Fruit fly (Drosophila melanogaster): Measurements from ENCODE around the gene bcd.
A peak's percentile ranks its signal among the peaks of the same experiment; 100 is the strongest.

bcd gene

DNA sequence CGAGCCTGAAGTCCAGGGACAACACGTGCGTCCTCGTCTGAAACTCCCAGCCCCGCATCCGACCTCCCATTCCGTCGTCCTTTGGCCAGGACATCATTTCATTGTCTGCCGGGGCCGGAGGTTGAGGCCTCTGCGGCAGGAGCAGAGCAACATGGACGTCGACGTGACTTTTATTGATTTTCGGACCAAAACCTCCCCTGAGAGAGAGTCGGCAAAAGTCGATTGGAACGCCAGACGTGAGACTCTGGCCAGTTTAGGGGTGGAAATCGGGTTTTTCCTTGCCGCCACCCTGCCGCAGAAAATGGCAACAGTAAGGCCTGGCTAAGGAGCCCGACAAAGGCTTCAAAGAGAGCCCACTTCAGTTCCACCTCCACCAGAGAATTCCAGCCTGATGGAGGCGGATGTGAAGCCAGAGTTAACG, 6.9 kb upstream of the bcd start (continued):
- TF ChIP-seq cad (GFP tag; optimal IDR thresholded peaks at IDR 0.05) (no peak), tll (GFP tag; optimal IDR thresholded peaks at IDR 0.05) (peak in 1 of 2 experiments; percentile 36), Hr39 (optimal IDR thresholded peaks at IDR 0.05) (no peak), cas (GFP tag; IDR thresholded peaks at IDR 0.05) (no peak), TFAM (GFP tag; optimal IDR thresholded peaks at IDR 0.05) (no peak), ac (GFP tag; optimal IDR thresholded peaks at IDR 0.05) (no peak), insv (GFP tag; optimal IDR thresholded peaks at IDR 0.05) (no peak), danr (GFP tag; IDR thresholded peaks at IDR 0.05) (no peak), prd (optimal IDR thresholded peaks at IDR 0.05) (no peak), prd (GFP tag; IDR thresholded peaks at IDR 0.05) (no peak), onecut (GFP tag; IDR thresholded peaks at IDR 0.05) (peak; percentile 100), slbo (GFP tag; IDR thresholded peaks at IDR 0.05) (no peak), CoRest (tag; optimal IDR thresholded peaks at IDR 0.05) (no peak), NC2β (GFP tag; optimal IDR thresholded peaks at IDR 0.05) (no peak), Meics (GFP tag; optimal IDR thresholded peaks at IDR 0.05) (no peak), CG8388 (GFP tag; optimal IDR thresholded peaks at IDR 0.05) (no peak), Dip3 (GFP tag; optimal IDR thresholded peaks at IDR 0.05) (no peak), Atf3 (GFP tag; optimal IDR thresholded peaks at IDR 0.05) (no peak), Aef1 (GFP tag; IDR thresholded peaks at IDR 0.05) (no peak), CG6254 (GFP tag; optimal IDR thresholded peaks at IDR 0.05) (no peak), CG14667 (GFP tag; IDR thresholded peaks at IDR 0.05) (no peak), da (GFP tag; optimal IDR thresholded peaks at IDR 0.05) (no peak), Asciz (GFP tag; optimal IDR thresholded peaks at IDR 0.05) (no peak), NK7.1 (GFP tag; optimal IDR thresholded peaks at IDR 0.05) (no peak), CG8765 (GFP tag; IDR thresholded peaks at IDR 0.05) (no peak), row (GFP tag; IDR thresholded peaks at IDR 0.05) (peak; percentile 43; the same call in 2 of the 3 replicates), yki (optimal IDR thresholded peaks at IDR 0.05) (no peak), Rx (GFP tag; IDR thresholded peaks at IDR 0.05) (no peak), Sry-δ (GFP tag; optimal IDR thresholded peaks at IDR 0.05) (no peak), CG8290 (GFP tag; optimal IDR thresholded peaks at IDR 0.05) (no peak), CG8290 (tag; optimal IDR thresholded peaks at IDR 0.05) (no peak), cg (GFP tag; optimal IDR thresholded peaks at IDR 0.05) (no peak), Med (GFP tag) (peak; percentile 85), CG3065 (GFP tag; optimal IDR thresholded peaks at IDR 0.05) (no peak), dm (GFP tag; optimal IDR thresholded peaks at IDR 0.05) (no peak), crp (GFP tag; optimal IDR thresholded peaks at IDR 0.05) (no peak), CG33213 (GFP tag; optimal IDR thresholded peaks at IDR 0.05) (no peak), CG11695 (GFP tag; IDR thresholded peaks at IDR 0.05) (no peak), CG15601 (tag; optimal IDR thresholded peaks at IDR 0.05) (no peak), CG14014 (GFP tag; IDR thresholded peaks at IDR 0.05) (no peak), Antp (GFP tag; optimal IDR thresholded peaks at IDR 0.05) (no peak), Sox102F (GFP tag; optimal IDR thresholded peaks at IDR 0.05) (no peak), CG6654 (GFP tag; optimal IDR thresholded peaks at IDR 0.05) (no peak), crol (GFP tag; IDR thresholded peaks at IDR 0.05) (peak; percentile 42), CG7963 (GFP tag; IDR thresholded peaks at IDR 0.05; ENCODE audit: partially characterized antibody) (no peak), Deaf1 (tag; optimal IDR thresholded peaks at IDR 0.05) (peak; percentile 22), Trl (optimal IDR thresholded peaks at IDR 0.05) (peak in 1 of 2 experiments; percentile 19), Trl (GFP tag; optimal IDR thresholded peaks at IDR 0.05) (no peak), ewg (GFP tag; optimal IDR thresholded peaks at IDR 0.05) (peak; percentile 70), GATAe (GFP tag; conservative IDR thresholded peaks at IDR 0.05) (no peak), Dbx (GFP tag; IDR thresholded peaks at IDR 0.05) (no peak), Scr (GFP tag; IDR thresholded peaks at IDR 0.05; ENCODE audit: partially characterized antibody) (no peak), tin (GFP tag; optimal IDR thresholded peaks at IDR 0.05) (no peak), CG34376 (GFP tag; optimal IDR thresholded peaks at IDR 0.05) (no peak)

All from whole organism, embryonic.